Fruit fly (Drosophila melanogaster): ENCODE data around the gene Trax.

DNA sequence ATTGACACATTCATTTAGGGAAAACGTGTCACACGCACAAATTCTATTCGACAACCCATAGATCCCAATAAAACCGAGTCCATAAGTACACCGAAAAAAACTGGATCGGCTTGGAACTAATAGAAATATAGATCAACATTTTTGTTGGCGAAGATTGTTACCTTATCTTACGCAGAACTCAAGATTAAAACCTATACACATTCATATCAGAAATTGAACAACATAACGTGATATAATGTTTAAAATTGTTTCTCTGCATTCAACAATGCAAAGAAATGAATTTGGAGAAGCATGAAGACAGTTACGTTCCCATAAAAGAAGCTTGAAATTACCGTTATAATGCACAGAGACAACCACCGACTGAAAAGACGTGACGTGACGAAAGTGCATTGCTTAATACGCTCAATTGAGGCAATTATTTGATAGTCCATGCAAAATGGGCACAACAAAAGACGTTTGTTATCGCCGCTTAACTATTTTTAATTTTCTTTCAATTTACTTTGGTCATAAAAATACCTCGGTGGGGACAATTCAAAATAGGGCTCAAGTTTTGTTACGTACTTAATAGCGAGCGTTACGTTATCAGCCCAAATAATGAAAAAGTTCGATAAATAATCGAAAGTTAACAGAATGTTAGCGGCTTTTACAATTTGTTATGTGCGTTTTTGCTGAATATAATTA, 21.3 kb upstream of the Trax start, which contains the start of gene SerRS-m:
- TF ChIP-seq CG8319 (GFP tag; optimal IDR thresholded peaks at IDR 0.05): no peak
- no peak for TF ChIP-seq Sox102F (GFP tag; optimal IDR thresholded peaks at IDR 0.05)
- no peak for TF ChIP-seq CG9139 (GFP tag; optimal IDR thresholded peaks at IDR 0.05)
- no peak for TF ChIP-seq Hr39 (GFP tag; optimal IDR thresholded peaks at IDR 0.05)
- TF ChIP-seq CG6163 (GFP tag; IDR thresholded peaks at IDR 0.05): no peak
- no peak for TF ChIP-seq cyc (GFP tag; optimal IDR thresholded peaks at IDR 0.05)
- TF ChIP-seq dsx (GFP tag; optimal IDR thresholded peaks at IDR 0.05; ENCODE audit: poor library complexity, severe bottlenecking): no peak
- TF ChIP-seq Met (GFP tag; optimal IDR thresholded peaks at IDR 0.05): no peak
- no peak for TF ChIP-seq svp (GFP tag)
- no peak for TF ChIP-seq CG34406 (GFP tag; optimal IDR thresholded peaks at IDR 0.05)
- no peak for TF ChIP-seq Lpt (GFP tag; optimal IDR thresholded peaks at IDR 0.05)
- no peak for TF ChIP-seq dac (GFP tag; optimal IDR thresholded peaks at IDR 0.05)
